Worm (Caenorhabditis elegans): ENCODE results near the gene F41E6.5.
A peak's percentile ranks its signal among the peaks of the same experiment; 100 is the strongest.

Gene F41E6.5

DNA sequence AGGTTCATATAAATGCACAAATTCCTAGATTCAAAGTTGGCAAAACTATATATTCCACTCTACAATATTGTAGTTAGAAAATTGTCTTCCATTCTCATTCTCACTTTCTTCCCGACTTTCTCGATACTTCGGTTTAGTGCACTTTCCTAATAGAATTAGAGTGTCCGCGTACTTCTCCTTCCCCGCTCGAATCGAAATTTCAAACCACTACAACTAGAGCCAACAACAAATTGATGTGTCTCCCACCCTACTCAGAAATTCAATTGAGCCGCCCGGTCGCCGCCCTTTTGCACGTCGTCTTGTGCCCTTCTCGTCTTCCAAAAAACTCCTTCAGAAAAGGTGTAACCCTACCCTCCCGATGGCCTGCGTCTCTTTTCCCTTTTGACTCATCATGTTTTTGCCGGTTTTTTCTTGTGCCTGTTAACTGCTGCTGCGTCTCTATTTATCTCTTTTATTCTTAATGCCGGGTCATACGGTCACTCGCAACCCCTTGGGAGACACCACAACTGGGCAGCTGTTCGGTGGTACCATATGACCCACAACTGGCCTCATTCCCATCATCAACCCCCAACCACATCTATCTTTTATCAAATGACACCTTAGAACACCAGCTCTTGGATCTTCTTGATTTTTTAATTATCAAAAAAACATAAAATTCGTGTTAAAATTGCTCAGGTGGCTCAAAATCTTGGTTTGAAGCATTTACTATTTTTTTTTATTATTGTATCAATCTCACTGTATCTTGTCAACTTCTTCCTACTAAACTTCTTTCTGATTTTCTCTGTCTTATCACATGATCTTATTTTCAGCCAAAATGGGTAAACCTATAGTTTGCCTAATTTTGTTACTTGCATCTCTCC, 8.9 kb upstream of the F41E6.5 start, which contains the start of gene tag-196:
tag-196 (plus strand) TSS at position 810 of the 860 bp plus-strand sequence.
- peak; percentile 11 for TF ChIP-seq unc-62 (GFP tag; optimal IDR thresholded peaks at IDR 0.05)
- TF ChIP-seq hlh-1 (tag; optimal IDR thresholded peaks at IDR 0.05), result peak; percentile 94
- peak; percentile 20 for TF ChIP-seq unc-120 (tag; optimal IDR thresholded peaks at IDR 0.05; ENCODE audit: poor library complexity, severe bottlenecking)
- TF ChIP-seq mab-5 (tag; optimal IDR thresholded peaks at IDR 0.05), result no peak
- peak; percentile 11 for TF ChIP-seq nhr-2 (tag; optimal IDR thresholded peaks at IDR 0.05)
- TF ChIP-seq drap-1 (GFP tag; optimal IDR thresholded peaks at IDR 0.05), result no peak
- TF ChIP-seq cnd-1 (tag; optimal IDR thresholded peaks at IDR 0.05), result peak; percentile 10
- peak; percentile 95 for TF ChIP-seq ces-1 (GFP tag; optimal IDR thresholded peaks at IDR 0.05)
- no peak for TF ChIP-seq mep-1 (tag; optimal IDR thresholded peaks at IDR 0.05)

DNA sequence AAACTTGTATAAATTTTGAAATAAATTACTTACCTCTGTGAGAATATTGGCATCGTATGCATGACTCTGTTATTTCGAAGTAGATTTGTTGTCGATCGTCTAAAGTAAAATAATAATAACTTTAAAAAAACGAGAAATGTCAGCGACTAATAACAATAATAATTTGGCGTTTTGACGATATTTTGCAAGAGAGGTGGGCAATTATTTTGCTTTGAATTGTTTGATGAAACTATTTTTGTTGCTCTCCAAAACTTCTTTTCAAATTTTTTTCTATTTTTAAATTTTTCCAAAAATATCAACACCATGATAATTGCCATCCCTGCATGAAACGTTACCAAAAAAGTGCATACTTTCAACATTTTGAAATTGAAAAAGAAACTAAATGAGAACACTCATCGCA, 4.1 kb upstream of the F41E6.5 start, which contains the start of gene F41E6.7:
F41E6.7 (minus strand) TSS at position 101 of the 400 bp plus-strand sequence.
- TF ChIP-seq sem-2 (GFP tag; optimal IDR thresholded peaks at IDR 0.05) (no peak), ces-1 (GFP tag; optimal IDR thresholded peaks at IDR 0.05) (no peak), blmp-1 (tag; optimal IDR thresholded peaks at IDR 0.05) (no peak), nhr-28 (tag; optimal IDR thresholded peaks at IDR 0.05) (no peak), ceh-39 (tag; optimal IDR thresholded peaks at IDR 0.05) (no peak), M03D4.4 (tag; optimal IDR thresholded peaks at IDR 0.05) (no peak), elt-3 (tag; optimal IDR thresholded peaks at IDR 0.05) (no peak), zip-8 (tag; optimal IDR thresholded peaks at IDR 0.05) (no peak), tbx-8 (GFP tag; optimal IDR thresholded peaks at IDR 0.05) (no peak), lsy-2 (tag; optimal IDR thresholded peaks at IDR 0.05) (no peak), flh-1 (GFP tag; optimal IDR thresholded peaks at IDR 0.05) (no peak), drap-1 (GFP tag; optimal IDR thresholded peaks at IDR 0.05) (no peak), nhr-2 (tag; optimal IDR thresholded peaks at IDR 0.05) (no peak)

DNA sequence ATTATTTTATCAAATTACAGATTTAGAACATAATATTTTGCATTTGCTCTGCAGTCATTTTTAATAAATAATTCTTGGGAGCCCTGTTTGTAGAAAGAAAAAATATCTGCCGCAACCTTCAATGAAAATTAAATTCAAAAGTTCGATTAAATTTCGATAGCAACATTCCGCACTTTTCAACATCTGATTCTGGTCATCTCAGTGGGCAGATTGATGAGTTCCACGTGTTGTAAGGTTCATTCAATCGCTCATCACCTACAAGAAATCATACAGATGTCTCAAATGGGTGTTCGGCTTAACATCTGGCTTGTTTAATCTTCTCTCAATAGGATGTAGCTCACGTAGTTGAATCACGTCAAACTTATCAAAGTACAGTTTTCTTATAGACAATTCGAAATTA, 3.3 kb upstream of the F41E6.5 start:
- TF ChIP-seq mep-1 (tag; optimal IDR thresholded peaks at IDR 0.05) (no peak), ceh-39 (tag; optimal IDR thresholded peaks at IDR 0.05) (no peak), pha-4 (tag; optimal IDR thresholded peaks at IDR 0.05) (no peak), sptf-1 (tag; optimal IDR thresholded peaks at IDR 0.05) (no peak), nhr-237 (tag; optimal IDR thresholded peaks at IDR 0.05) (no peak), hlh-1 (tag; optimal IDR thresholded peaks at IDR 0.05) (no peak), lsy-2 (tag; optimal IDR thresholded peaks at IDR 0.05) (no peak), mls-2 (tag; optimal IDR thresholded peaks at IDR 0.05) (no peak), nhr-2 (tag; optimal IDR thresholded peaks at IDR 0.05) (no peak), nhr-76 (tag; optimal IDR thresholded peaks at IDR 0.05) (no peak), elt-1 (tag; optimal IDR thresholded peaks at IDR 0.05; ENCODE audit: borderline replicate concordance, insufficient read depth) (no peak), mab-5 (tag; optimal IDR thresholded peaks at IDR 0.05) (no peak), nhr-12 (tag; optimal IDR thresholded peaks at IDR 0.05) (no peak), ztf-11 (tag; optimal IDR thresholded peaks at IDR 0.05) (no peak), flh-1 (GFP tag; optimal IDR thresholded peaks at IDR 0.05) (no peak)

DNA sequence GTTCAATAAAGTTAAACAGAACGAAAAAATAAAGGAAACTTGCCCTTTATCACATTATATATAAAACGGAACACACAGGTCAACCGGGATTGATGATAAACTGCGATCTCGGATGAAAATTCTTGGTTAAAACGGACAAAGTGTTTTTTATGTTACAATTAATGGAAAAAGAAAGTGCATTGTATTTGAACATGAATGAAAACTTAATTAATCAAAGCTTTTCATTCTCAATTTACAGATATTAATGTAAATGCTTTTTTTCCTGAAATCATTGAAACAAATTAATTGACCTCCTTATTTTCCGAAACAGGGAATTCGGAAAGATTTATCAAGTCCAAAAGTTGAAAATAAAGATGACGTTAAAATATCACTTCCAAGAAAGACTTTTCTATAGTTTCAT, 1.9 kb upstream of the F41E6.5 start, which contains the start of gene F41E6.8:
F41E6.8 (minus strand) TSS at position 101 of the 400 bp plus-strand sequence.
- TF ChIP-seq sptf-1 (tag; optimal IDR thresholded peaks at IDR 0.05), result no peak
- no peak for TF ChIP-seq lin-13 (tag; optimal IDR thresholded peaks at IDR 0.05)
- TF ChIP-seq mep-1 (tag; optimal IDR thresholded peaks at IDR 0.05), result no peak

DNA sequence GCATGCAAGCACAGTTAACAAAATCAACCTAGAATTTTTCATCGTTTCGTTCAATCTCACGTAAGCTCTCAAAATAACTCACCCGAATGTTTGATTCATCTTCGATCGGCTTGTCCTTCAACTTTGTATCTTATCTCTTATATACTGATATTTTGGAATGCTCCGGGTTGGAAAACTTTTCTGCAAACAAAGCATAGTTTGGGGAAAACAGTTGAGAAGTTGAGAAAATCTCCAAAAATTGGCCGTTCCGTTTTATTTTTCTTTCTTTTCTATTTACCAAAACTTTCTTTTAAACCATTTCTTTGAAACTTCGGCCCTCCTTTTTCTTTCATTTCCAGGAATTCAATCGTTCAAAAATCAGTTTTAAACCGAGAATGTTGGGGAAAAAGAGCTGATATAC, 642 bp upstream of the F41E6.5 start, which contains the start of gene F41E6.15:
F41E6.15 (minus strand) TSS at position 101 of the 400 bp plus-strand sequence.
- TF ChIP-seq ztf-11 (tag; optimal IDR thresholded peaks at IDR 0.05) (no peak), ceh-43 (GFP tag; optimal IDR thresholded peaks at IDR 0.05) (no peak), M03D4.4 (tag; optimal IDR thresholded peaks at IDR 0.05) (no peak), pha-4 (tag; optimal IDR thresholded peaks at IDR 0.05) (no peak)

Measured in whole organism, mixed stage, embryonic.